Worm (Caenorhabditis elegans): Measurements from ENCODE around the gene vab-15.

Gene vab-15

DNA sequence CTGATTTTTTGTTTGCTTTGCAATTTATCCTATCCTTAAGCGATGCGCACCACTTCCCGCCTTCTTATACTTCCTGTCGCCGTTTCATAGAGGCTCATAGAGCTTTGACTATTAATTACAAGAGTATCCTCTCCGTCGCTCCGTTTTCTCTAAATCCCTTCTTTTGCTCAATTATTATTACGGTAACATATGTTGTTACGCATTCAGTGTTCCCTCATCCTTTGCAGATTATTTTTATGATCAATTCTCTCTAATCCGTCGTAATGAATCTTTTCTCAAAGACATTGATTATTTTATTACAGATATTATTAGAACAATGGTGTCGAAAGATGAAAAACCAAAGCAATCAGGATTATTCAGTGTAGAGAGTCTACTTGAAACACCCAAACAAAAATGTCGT lies at the start of gene vab-15:
Gene vab-15 (plus strand): TSS at position 301 of the 400 bp plus-strand sequence.
- TF ChIP-seq him-1 (tag; optimal IDR thresholded peaks at IDR 0.05) (no peak), dao-5 (tag; optimal IDR thresholded peaks at IDR 0.05) (no peak), W03F9.2 (tag; optimal IDR thresholded peaks at IDR 0.05) (no peak)

DNA sequence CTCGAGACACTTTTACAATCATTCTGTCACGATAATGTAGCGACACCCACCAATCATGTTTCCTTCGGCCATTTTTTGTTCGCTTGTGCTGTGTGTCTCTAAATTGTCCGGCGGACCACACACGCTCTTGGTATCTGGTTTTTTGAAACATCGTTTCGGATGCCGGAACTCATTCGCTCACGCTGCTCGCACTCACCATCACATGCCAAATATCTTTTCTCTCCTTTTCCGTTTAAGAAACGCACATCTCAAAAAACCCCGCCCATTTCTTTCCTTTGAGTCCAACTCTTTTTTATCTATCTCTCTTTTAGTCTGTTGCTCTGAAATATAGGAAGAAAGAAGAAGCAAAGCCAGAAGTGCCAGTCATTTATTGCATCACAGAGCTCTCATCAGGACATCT lies 48.5 kb upstream of the vab-15 start, which contains the start of gene F36G3.3:
Gene F36G3.3 (plus strand): TSS at position 306 of the 400 bp plus-strand sequence.
- TF ChIP-seq him-1 (tag; optimal IDR thresholded peaks at IDR 0.05) (no peak), dao-5 (tag; optimal IDR thresholded peaks at IDR 0.05) (no peak), W03F9.2 (tag; optimal IDR thresholded peaks at IDR 0.05) (no peak)

- no peak for TF ChIP-seq W03F9.2 (tag; optimal IDR thresholded peaks at IDR 0.05)
These were observed 43.5 kb upstream of the vab-15 start for ce11 chrX:9803603-9804002.

ce11 chrX:9804735-9805134 lies 42.3 kb upstream of the vab-15 start:
- TF ChIP-seq dao-5 (tag; optimal IDR thresholded peaks at IDR 0.05): no peak
- TF ChIP-seq him-1 (tag; optimal IDR thresholded peaks at IDR 0.05): no peak
- no peak for TF ChIP-seq W03F9.2 (tag; optimal IDR thresholded peaks at IDR 0.05)

- no peak for TF ChIP-seq W03F9.2 (tag; optimal IDR thresholded peaks at IDR 0.05)
- no peak for TF ChIP-seq him-1 (tag; optimal IDR thresholded peaks at IDR 0.05)
- no peak for TF ChIP-seq dao-5 (tag; optimal IDR thresholded peaks at IDR 0.05)
These were observed 41.6 kb upstream of the vab-15 start for ce11 chrX:9805426-9805825.

- TF ChIP-seq dao-5 (tag; optimal IDR thresholded peaks at IDR 0.05) (no peak), him-1 (tag; optimal IDR thresholded peaks at IDR 0.05) (no peak), W03F9.2 (tag; optimal IDR thresholded peaks at IDR 0.05) (no peak)
These were observed 39.6 kb upstream of the vab-15 start, which contains the start of gene lgc-47 for ce11 chrX:9807377-9808048. lgc-47 (minus strand) TSS chrX:9807662.

DNA sequence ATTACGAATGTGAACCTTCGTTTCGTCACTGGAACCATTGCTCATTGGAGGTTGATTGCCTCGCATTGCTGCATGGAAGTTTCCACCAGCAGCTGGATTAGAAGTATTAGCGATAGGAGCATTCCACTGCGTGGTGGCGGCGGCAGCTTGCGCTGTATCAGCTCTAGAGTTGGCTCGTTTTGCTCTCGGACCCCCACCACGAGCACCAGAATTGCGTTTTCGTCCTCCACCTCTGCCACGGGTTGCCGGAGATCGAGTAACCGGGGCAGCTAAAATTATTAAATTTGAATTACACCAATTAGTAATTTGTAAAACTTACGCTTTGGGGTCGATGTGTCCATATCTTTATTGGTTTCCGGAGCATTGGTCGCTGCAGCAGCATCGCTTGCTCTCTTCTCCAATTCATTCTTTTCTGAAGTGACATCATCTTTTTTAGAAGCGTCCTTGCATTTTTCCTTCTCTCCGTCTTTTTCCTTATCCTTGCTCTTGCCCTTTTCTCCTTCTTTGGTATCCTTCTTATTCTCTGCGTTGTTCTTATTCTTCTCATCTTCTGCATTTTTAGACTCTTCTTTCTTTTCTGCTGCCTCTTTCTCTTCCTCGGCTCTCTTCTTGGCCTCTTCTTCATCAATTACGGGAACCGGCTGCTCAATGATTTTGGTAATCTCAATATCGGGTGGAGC lies 32.8 kb upstream of the vab-15 start:
- TF ChIP-seq dao-5 (tag; optimal IDR thresholded peaks at IDR 0.05) (no peak), W03F9.2 (tag; optimal IDR thresholded peaks at IDR 0.05) (no peak), him-1 (tag; optimal IDR thresholded peaks at IDR 0.05) (no peak)

- TF ChIP-seq dao-5 (tag; optimal IDR thresholded peaks at IDR 0.05): no peak
- TF ChIP-seq W03F9.2 (tag; optimal IDR thresholded peaks at IDR 0.05): no peak
- no peak for TF ChIP-seq him-1 (tag; optimal IDR thresholded peaks at IDR 0.05)
These were observed 24.9 kb upstream of the vab-15 start, which contains the start of gene dpy-22 for ce11 chrX:9822173-9822572. dpy-22 (minus strand) TSS chrX:9822273.

DNA sequence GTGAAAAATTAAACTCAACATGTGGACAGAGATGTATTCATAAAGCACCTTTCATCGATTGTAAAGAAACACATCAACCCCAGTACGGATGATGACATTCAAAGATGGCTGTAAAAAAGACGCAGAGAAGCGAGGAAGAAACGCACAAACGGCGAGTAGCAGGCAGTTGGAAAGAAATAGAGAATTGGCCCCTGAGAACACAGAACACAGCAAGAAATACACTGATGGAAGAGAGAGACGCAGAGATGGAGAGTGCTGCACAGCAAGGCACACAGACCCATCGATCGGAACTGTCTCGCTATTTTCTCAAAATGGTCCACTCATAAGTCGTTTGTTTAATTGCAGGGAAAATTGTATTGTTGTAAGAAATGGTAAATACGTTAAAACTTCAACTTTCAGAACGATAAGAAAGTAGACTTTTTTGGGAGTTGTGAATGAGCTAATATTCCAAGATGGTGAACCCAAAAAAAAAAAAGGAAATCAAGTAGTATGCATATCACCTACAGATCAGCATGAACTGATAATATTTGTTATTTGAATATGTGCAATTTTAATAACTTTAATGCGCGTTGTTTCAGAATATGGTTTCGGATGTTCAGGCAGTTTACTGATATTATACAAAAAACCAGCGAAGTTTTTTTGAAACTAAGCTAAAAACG lies 24.3 kb upstream of the vab-15 start:
- no peak for TF ChIP-seq W03F9.2 (tag; optimal IDR thresholded peaks at IDR 0.05)
- TF ChIP-seq dao-5 (tag; optimal IDR thresholded peaks at IDR 0.05): peak; percentile 14
- TF ChIP-seq him-1 (tag; optimal IDR thresholded peaks at IDR 0.05): no peak

DNA sequence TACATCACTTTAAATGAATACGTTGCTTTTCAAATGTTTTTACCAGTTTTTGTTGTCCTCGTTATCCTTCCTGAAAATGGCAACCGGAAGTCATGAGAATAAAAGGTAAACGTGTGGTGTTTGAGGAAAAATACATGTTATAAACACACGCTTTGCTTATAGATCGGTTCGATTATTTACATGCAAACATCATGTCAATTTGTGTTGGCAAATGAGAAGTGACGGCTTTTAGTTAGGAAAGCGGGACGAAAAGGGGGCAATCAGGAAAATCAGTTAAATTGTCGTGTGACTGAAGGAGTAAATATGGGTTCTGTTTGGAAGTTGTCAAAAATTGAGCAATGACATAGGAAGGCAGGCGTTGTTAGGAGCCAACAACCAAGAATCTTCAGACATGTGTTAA lies 15.9 kb upstream of the vab-15 start, which contains the start of gene rrc-1:
Gene rrc-1 (minus strand): TSS at position 74 of the 400 bp plus-strand sequence.
- TF ChIP-seq W03F9.2 (tag; optimal IDR thresholded peaks at IDR 0.05) (no peak), him-1 (tag; optimal IDR thresholded peaks at IDR 0.05) (no peak), dao-5 (tag; optimal IDR thresholded peaks at IDR 0.05) (no peak)

- TF ChIP-seq W03F9.2 (tag; optimal IDR thresholded peaks at IDR 0.05): no peak
- no peak for TF ChIP-seq dao-5 (tag; optimal IDR thresholded peaks at IDR 0.05)
- no peak for TF ChIP-seq him-1 (tag; optimal IDR thresholded peaks at IDR 0.05)
These were observed 14.7 kb upstream of the vab-15 start for ce11 chrX:9832370-9832769.

- TF ChIP-seq dao-5 (tag; optimal IDR thresholded peaks at IDR 0.05): no peak
- TF ChIP-seq W03F9.2 (tag; optimal IDR thresholded peaks at IDR 0.05): peak; percentile 72
- no peak for TF ChIP-seq him-1 (tag; optimal IDR thresholded peaks at IDR 0.05)
These were observed 9.0 kb upstream of the vab-15 start, which contains the start of gene ipla-2 for ce11 chrX:9837989-9838541. ipla-2 (minus strand) TSS chrX:9838039.

DNA sequence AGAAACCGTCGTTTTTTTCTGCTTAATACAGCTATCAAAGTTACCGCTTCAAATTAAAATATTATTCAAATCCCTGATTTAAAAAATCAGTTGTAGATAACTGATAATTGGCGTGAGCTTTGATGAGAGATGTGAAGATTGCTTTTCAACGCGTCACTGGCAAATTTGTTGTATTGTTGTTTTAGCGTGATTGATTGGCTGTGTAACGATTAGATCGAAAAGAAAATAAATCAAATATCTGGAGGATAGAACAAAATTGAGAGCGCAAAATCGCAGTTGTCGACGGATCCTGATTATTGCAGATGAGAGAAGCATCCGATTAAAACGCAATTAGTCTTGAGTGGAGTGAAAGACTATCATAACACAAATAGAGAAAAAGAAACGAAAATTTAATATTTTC lies 6.2 kb upstream of the vab-15 start:
- TF ChIP-seq dao-5 (tag; optimal IDR thresholded peaks at IDR 0.05): no peak
- no peak for TF ChIP-seq W03F9.2 (tag; optimal IDR thresholded peaks at IDR 0.05)
- TF ChIP-seq him-1 (tag; optimal IDR thresholded peaks at IDR 0.05): no peak

ce11 chrX:9842102-9842501 lies 5.0 kb upstream of the vab-15 start:
- TF ChIP-seq him-1 (tag; optimal IDR thresholded peaks at IDR 0.05): no peak

Measured in whole organism, L4/young adult.